Worm (Caenorhabditis elegans) whole organism, late embryonic: ENCODE results near the gene Y22D7AL.7.

Experiments used
- C08G9.2 ChIP-seq: sonication (generic microtip); optimal IDR thresholded peaks from 2 replicates; lab custom pipeline; 2016; ENCODE audit warnings: mild to moderate bottlenecking, missing genetic modification characterization, moderate library complexity, missing compliant biosample characterization
- C38D4.7 ChIP-seq: fragments of 200-800 bp; sonication (Bioruptor generic); optimal IDR thresholded peaks from 2 replicates; lab custom pipeline; 2018; ENCODE audit warnings: mild to moderate bottlenecking, missing genetic modification characterization, moderate library complexity, missing compliant biosample characterization
- K09A11.1 ChIP-seq: sonication (generic microtip); optimal IDR thresholded peaks from 2 replicates; lab custom pipeline; 2017; ENCODE audit warnings: antibody characterized with exemption, mild to moderate bottlenecking, missing genetic modification characterization, missing compliant biosample characterization; ENCODE audit not compliant: insufficient read depth
- Y22D7AL.16 ChIP-seq: sonication (generic microtip); optimal IDR thresholded peaks from 2 replicates; lab custom pipeline; 2016; ENCODE audit warnings: missing genetic modification characterization, missing compliant biosample characterization
- ahr-1 ChIP-seq: sonication (generic microtip); optimal IDR thresholded peaks from 2 replicates; lab custom pipeline; 2016; ENCODE audit warnings: missing genetic modification characterization, missing compliant biosample characterization
- ceh-14 ChIP-seq: sonication (generic microtip); optimal IDR thresholded peaks from 2 replicates; lab custom pipeline; 2016; ENCODE audit warnings: missing genotype, missing genetic modification characterization, missing compliant biosample characterization
- ceh-22 ChIP-seq: sonication (generic microtip); optimal IDR thresholded peaks from 2 replicates; lab custom pipeline; 2017; ENCODE audit warnings: missing biosample characterization, missing genetic modification characterization
- ceh-34 ChIP-seq: sonication (generic microtip); optimal IDR thresholded peaks from 2 replicates; lab custom pipeline; 2016; ENCODE audit warnings: mild to moderate bottlenecking, missing genetic modification characterization, missing compliant biosample characterization
- che-1 ChIP-seq: sonication (generic microtip); optimal IDR thresholded peaks from 2 replicates; lab custom pipeline; 2016; ENCODE audit warnings: mild to moderate bottlenecking, missing genetic modification characterization, missing compliant biosample characterization
- dmd-4 ChIP-seq: sonication (generic microtip); optimal IDR thresholded peaks from 2 replicates; lab custom pipeline; 2016; ENCODE audit warnings: borderline replicate concordance, missing genetic modification characterization, missing compliant biosample characterization
- elt-4 ChIP-seq: sonication (generic microtip); optimal IDR thresholded peaks from 2 replicates; lab custom pipeline; 2016; ENCODE audit warnings: missing genetic modification characterization, missing compliant biosample characterization
- ets-4 ChIP-seq: sonication (generic microtip); optimal IDR thresholded peaks from 2 replicates; lab custom pipeline; 2016; ENCODE audit warnings: missing genetic modification characterization, missing compliant biosample characterization
- eyg-1 ChIP-seq: sonication (generic microtip); optimal IDR thresholded peaks from 2 replicates; lab custom pipeline; 2016; ENCODE audit warnings: missing genotype, missing genetic modification characterization, missing compliant biosample characterization
- fax-1 ChIP-seq: sonication (generic microtip); optimal IDR thresholded peaks from 2 replicates; lab custom pipeline; 2016; ENCODE audit warnings: missing genotype, missing genetic modification characterization, missing compliant biosample characterization
- fkh-10 ChIP-seq: fragments of 150-350 bp; optimal IDR thresholded peaks from 2 replicates; lab custom pipeline; 2014; ENCODE audit warnings: missing biosample characterization, missing genetic modification reagents, missing genetic modification characterization
- gmeb-2 ChIP-seq: sonication (generic microtip); optimal IDR thresholded peaks from 2 replicates; lab custom pipeline; 2016; ENCODE audit warnings: missing genetic modification characterization, inconsistent platforms, missing compliant biosample characterization
- hlh-15 ChIP-seq: sonication (generic microtip); optimal IDR thresholded peaks from 2 replicates; lab custom pipeline; 2016; ENCODE audit warnings: missing genetic modification characterization, missing compliant biosample characterization
- mec-3 ChIP-seq: sonication (generic microtip); optimal IDR thresholded peaks from 2 replicates; lab custom pipeline; 2016; ENCODE audit warnings: borderline replicate concordance, missing genetic modification characterization, missing compliant biosample characterization
- nhr-11 ChIP-seq: fragments of 150-350 bp; optimal IDR thresholded peaks from 2 replicates; lab custom pipeline; 2014; ENCODE audit warnings: missing biosample characterization, missing genetic modification characterization
- npax-4 ChIP-seq: sonication (generic microtip); optimal IDR thresholded peaks from 2 replicates; lab custom pipeline; 2016; ENCODE audit warnings: missing genetic modification characterization, missing compliant biosample characterization
- pha-2 ChIP-seq: sonication (generic microtip); optimal IDR thresholded peaks from 2 replicates; lab custom pipeline; 2017; ENCODE audit warnings: mild to moderate bottlenecking, missing genetic modification characterization, missing compliant biosample characterization
- pha-4 ChIP-seq: fragments of 150-350 bp; optimal IDR thresholded peaks from 2 replicates; lab custom pipeline; 2018; ENCODE audit warnings: missing biosample characterization, missing genetic modification reagents, missing genetic modification characterization
- pqm-1 ChIP-seq: sonication (generic microtip); optimal IDR thresholded peaks from 2 replicates; lab custom pipeline; 2016; ENCODE audit warnings: missing genetic modification characterization, missing compliant biosample characterization
- pros-1 ChIP-seq: fragments of 150-350 bp; optimal IDR thresholded peaks from 2 replicates; lab custom pipeline; 2014; ENCODE audit warnings: missing biosample characterization, missing genetic modification reagents, missing genetic modification characterization
- ref-2 ChIP-seq: sonication (generic microtip); optimal IDR thresholded peaks from 2 replicates; lab custom pipeline; 2016; ENCODE audit warnings: missing genetic modification characterization, missing compliant biosample characterization
- rnt-1 ChIP-seq: sonication (generic microtip); optimal IDR thresholded peaks from 2 replicates; lab custom pipeline; 2016; ENCODE audit warnings: missing genetic modification characterization, missing compliant biosample characterization
- sox-2 ChIP-seq: fragments of 200-800 bp; sonication (Bioruptor generic); IDR thresholded peaks from 2 replicates; pipeline ENCODE4 v1.3.6; 2022; ENCODE audit warnings: missing genetic modification reagents, missing genetic modification characterization, missing compliant biosample characterization
- tbx-7 ChIP-seq: sonication (generic microtip); optimal IDR thresholded peaks from 2 replicates; lab custom pipeline; 2016; ENCODE audit warnings: missing genotype, missing genetic modification characterization, missing compliant biosample characterization
- unc-55 ChIP-seq: sonication (generic microtip); optimal IDR thresholded peaks from 2 replicates; lab custom pipeline; 2017; ENCODE audit warnings: missing biosample characterization, missing genetic modification reagents, missing genetic modification characterization
- zip-5 ChIP-seq: sonication (generic microtip); optimal IDR thresholded peaks from 2 replicates; lab custom pipeline; 2016; ENCODE audit warnings: missing genetic modification characterization, missing compliant biosample characterization
- ztf-16 ChIP-seq: sonication (generic microtip); optimal IDR thresholded peaks from 2 replicates; lab custom pipeline; 2017; ENCODE audit warnings: missing genetic modification characterization, missing compliant biosample characterization

Y22D7AL.7 gene

ce11 chrIII:1576451-1576850, at the start of gene Y22D7AL.7:
Y22D7AL.7 (plus strand) TSS chrIII:1576751.
- no peak for TF ChIP-seq fax-1
- no peak for TF ChIP-seq pros-1 (tag; lab: Kevin White, UChicago)
- TF ChIP-seq ets-4: no peak
- TF ChIP-seq Y22D7AL.16 (tag; lab: Kevin White, UChicago): no peak
- no peak for TF ChIP-seq tbx-7
- TF ChIP-seq pqm-1 (tag; lab: Kevin White, UChicago): no peak
- no peak for TF ChIP-seq ref-2 (tag; lab: Kevin White, UChicago)
- no peak for TF ChIP-seq dmd-4 (tag; lab: Kevin White, UChicago)
- no peak for TF ChIP-seq nhr-11 (tag; lab: Kevin White, UChicago)

- TF ChIP-seq pros-1 (tag; lab: Kevin White, UChicago) (no peak), elt-4 (tag; lab: Kevin White, UChicago) (no peak), rnt-1 (tag; lab: Kevin White, UChicago) (no peak), mec-3 (no peak), ztf-16 (tag; lab: Kevin White, UChicago) (no peak), fax-1 (no peak)
Observed at ce11 chrIII:1528423-1528822, 48.1 kb upstream of the Y22D7AL.7 start.

- TF ChIP-seq pha-4 (tag; lab: Kevin White, UChicago) (no peak), che-1 (tag; lab: Kevin White, UChicago) (peak; percentile 28)
- TF ChIP-seq, all 69 proteins: peak for 1
Observed at ce11 chrIII:1532777-1533473, 43.6 kb upstream of the Y22D7AL.7 start, which contains the start of gene snf-6. snf-6 (minus strand) TSS chrIII:1532827.

- TF ChIP-seq eyg-1 (tag; lab: Kevin White, UChicago): no peak
- TF ChIP-seq unc-55 (GFP tag; lab: Kevin White, UChicago): peak; percentile 16
- TF ChIP-seq, all 69 proteins: peak for 1
Observed at ce11 chrIII:1533615-1534014, 42.9 kb upstream of the Y22D7AL.7 start, which contains the start of gene mtg-1. mtg-1 (plus strand) TSS chrIII:1533774.

ce11 chrIII:1534431-1534830, 42.1 kb upstream of the Y22D7AL.7 start:
- no peak for TF ChIP-seq ceh-14 (tag; lab: Kevin White, UChicago)
- TF ChIP-seq rnt-1 (tag; lab: Kevin White, UChicago): no peak
- TF ChIP-seq pha-2: no peak
- no peak for TF ChIP-seq hlh-15
- TF ChIP-seq C08G9.2: no peak
- TF ChIP-seq C38D4.7 (GFP tag; lab: Kevin White, UChicago): no peak
- no peak for TF ChIP-seq fkh-10 (GFP tag; lab: Kevin White, UChicago)

ce11 chrIII:1539366-1539765, 37.2 kb upstream of the Y22D7AL.7 start:
- TF ChIP-seq zip-5 (tag; lab: Kevin White, UChicago) (no peak), fax-1 (no peak), ceh-22 (tag; lab: Kevin White, UChicago) (no peak), sox-2 (no peak), gmeb-2 (tag; lab: Kevin White, UChicago) (no peak), ztf-16 (tag; lab: Kevin White, UChicago) (no peak), ceh-34 (tag; lab: Kevin White, UChicago) (no peak), ahr-1 (tag; lab: Kevin White, UChicago) (no peak), K09A11.1 (tag; lab: Kevin White, UChicago) (no peak), C38D4.7 (GFP tag; lab: Kevin White, UChicago) (no peak), npax-4 (tag; lab: Kevin White, UChicago) (no peak)
